Worm (Caenorhabditis elegans) whole organism, early embryonic: ENCODE data around the gene D1022.5.

Experiments used
- B0310.2 ChIP-seq: sonication (generic microtip); optimal IDR thresholded peaks from 2 replicates; lab custom pipeline; 2016; ENCODE audit warnings: mild to moderate bottlenecking, missing genetic modification characterization, missing compliant biosample characterization
- F13C5.2 ChIP-seq: sonication (generic microtip); optimal IDR thresholded peaks from 2 replicates; lab custom pipeline; 2017; ENCODE audit warnings: mild to moderate bottlenecking, missing genetic modification characterization, inconsistent platforms, missing compliant biosample characterization
- aly-1 ChIP-seq: sonication (generic microtip); optimal IDR thresholded peaks from 2 replicates; lab custom pipeline; 2016; ENCODE audit warnings: missing genetic modification characterization, missing compliant biosample characterization
- ama-1 ChIP-seq: fragments of 150-350 bp; optimal IDR thresholded peaks from 2 replicates; lab custom pipeline; 2014
- ceh-13 ChIP-seq: fragments of 200-800 bp; sonication (Bioruptor generic); optimal IDR thresholded peaks from 2 replicates; lab custom pipeline; 2018; ENCODE audit warnings: mild to moderate bottlenecking, missing genetic modification characterization, missing compliant biosample characterization
- flt-1 ChIP-seq: fragments of 200-800 bp; sonication (Bioruptor generic); IDR thresholded peaks from 2 replicates; pipeline ENCODE4 v1.3.6; 2022; ENCODE audit warnings: missing genetic modification characterization, missing compliant biosample characterization
- hmbx-1 ChIP-seq: sonication (generic microtip); optimal IDR thresholded peaks from 2 replicates; lab custom pipeline; 2016; ENCODE audit warnings: mild to moderate bottlenecking, missing genetic modification characterization, missing compliant biosample characterization
- hmg-4 ChIP-seq: fragments of 200-800 bp; sonication (Bioruptor generic); optimal IDR thresholded peaks from 2 replicates; lab custom pipeline; 2018; ENCODE audit warnings: mild to moderate bottlenecking, missing genetic modification characterization, missing compliant biosample characterization
- pes-1 ChIP-seq: fragments of 200-800 bp; sonication (Bioruptor generic); IDR thresholded peaks from 2 replicates; pipeline ENCODE4 v1.3.6; 2022; ENCODE audit warnings: missing genetic modification reagents, missing genetic modification characterization, missing compliant biosample characterization
- scrt-1 ChIP-seq: fragments of 200-800 bp; sonication (Bioruptor generic); IDR thresholded peaks from 2 replicates; pipeline ENCODE4 v1.3.6; 2022; ENCODE audit warnings: missing genetic modification characterization, missing compliant biosample characterization
- tbx-11 ChIP-seq: fragments of 200-800 bp; sonication (Bioruptor generic); IDR thresholded peaks from 2 replicates; pipeline ENCODE4 v1.3.6; 2022; ENCODE audit warnings: missing genetic modification characterization, missing compliant biosample characterization
- tbx-37 ChIP-seq: fragments of 200-800 bp; sonication (Bioruptor generic); conservative IDR thresholded peaks from 2 replicates; pipeline ENCODE4 v1.3.6; 2022; ENCODE audit warnings: missing genetic modification reagents, missing genetic modification characterization, missing compliant biosample characterization
- tra-4 ChIP-seq: sonication (generic microtip); optimal IDR thresholded peaks from 2 replicates; lab custom pipeline; 2017; ENCODE audit warnings: missing genetic modification characterization, missing compliant biosample characterization

The D1022.5 gene

ce11 chrII:7413275-7413674 lies 45.3 kb downstream of the D1022.5 start:
- TF ChIP-seq pes-1 (GFP tag; lab: Robert Waterston, UW) (no peak), B0310.2 (no peak), hmg-4 (GFP tag; lab: Kevin White, UChicago) (no peak), flt-1 (GFP tag; lab: Robert Waterston, UW) (no peak), ama-1 (lab: Kevin White, UChicago) (no peak), F13C5.2 (tag; lab: Kevin White, UChicago) (no peak), aly-1 (tag; lab: Kevin White, UChicago) (no peak), tbx-37 (GFP tag; lab: Robert Waterston, UW) (no peak)

ce11 chrII:7411930-7412329 lies 46.7 kb downstream of the D1022.5 start, which contains the start of gene K02A2.5:
Gene K02A2.5 (minus strand): TSS chrII:7412030.
- no peak for TF ChIP-seq aly-1 (tag; lab: Kevin White, UChicago)

- TF ChIP-seq scrt-1 (GFP tag; lab: Robert Waterston, UW) (no peak), ama-1 (lab: Kevin White, UChicago) (no peak), hmbx-1 (tag; lab: Kevin White, UChicago) (no peak), ceh-13 (GFP tag; lab: Kevin White, UChicago) (no peak), flt-1 (GFP tag; lab: Robert Waterston, UW) (no peak), tbx-11 (GFP tag; lab: Robert Waterston, UW) (no peak), F13C5.2 (tag; lab: Kevin White, UChicago) (no peak), tra-4 (tag; lab: Kevin White, UChicago) (no peak), hmg-4 (GFP tag; lab: Kevin White, UChicago) (no peak), B0310.2 (no peak)
These were observed 50.4 kb downstream of the D1022.5 start, which contains the start of gene srd-55 for ce11 chrII:7408192-7408591. Gene srd-55 (plus strand): TSS chrII:7408492.
